Fruit fly (Drosophila melanogaster): Measurements from ENCODE around the gene CG31705.

DNA sequence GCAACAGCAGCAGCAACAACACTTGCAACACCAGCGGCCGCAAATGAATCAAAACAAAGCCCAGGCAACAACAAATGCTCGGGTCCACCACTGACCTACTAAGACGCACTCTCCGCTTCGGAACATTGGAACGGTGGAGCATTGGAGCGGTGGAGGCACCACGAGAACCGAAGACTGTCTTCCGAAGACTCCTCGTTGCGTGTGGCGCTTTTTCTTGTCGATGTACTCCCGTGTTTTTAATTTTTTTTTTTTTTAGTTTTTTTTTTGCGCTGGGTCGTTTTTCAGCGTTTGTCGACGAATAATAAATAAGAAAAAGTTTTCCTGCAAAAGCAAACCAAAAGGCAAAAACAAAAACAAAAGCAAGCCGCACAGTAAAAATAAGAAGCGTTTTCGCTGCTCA is 27.4 kb downstream of the CG31705 start:
- TF ChIP-seq CTCF (optimal IDR thresholded peaks at IDR 0.05): no peak
- no peak for TF ChIP-seq CG8478 (optimal IDR thresholded peaks at IDR 0.05)
